Worm (Caenorhabditis elegans) whole organism, mixed stage, embryonic: Measurements from ENCODE around the gene T23F11.6.

Source experiments
- lsy-2 ChIP-seq: fragments of 150-350 bp; optimal IDR thresholded peaks from 2 replicates; lab custom pipeline; 2014; ENCODE audit warnings: missing biosample characterization, missing genetic modification characterization
- unc-39 ChIP-seq: fragments of 150-350 bp; optimal IDR thresholded peaks from 2 replicates; lab custom pipeline; 2014; ENCODE audit warnings: missing biosample characterization, missing genetic modification characterization

DNA sequence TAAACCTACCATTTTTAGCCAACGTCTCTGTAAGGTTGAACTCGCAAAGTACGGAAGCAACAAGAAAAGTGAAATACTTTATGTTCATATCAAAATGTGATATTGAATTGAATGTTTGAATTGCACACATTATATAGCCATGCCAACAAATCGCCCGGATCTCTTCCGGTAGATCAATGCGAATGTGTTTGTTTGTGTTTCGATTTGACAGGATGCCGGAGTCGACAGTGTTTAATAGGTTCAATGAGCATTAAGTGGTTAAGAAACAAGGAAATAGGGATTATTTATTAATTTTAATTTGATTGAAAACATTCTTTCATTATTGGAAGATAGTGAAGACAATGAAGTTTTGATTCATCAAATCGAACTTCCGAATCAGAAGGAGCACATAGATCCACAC is 1.5 kb downstream of the T23F11.6 start, which contains the start of gene pqn-29:
- TF ChIP-seq lsy-2 (tag; lab: Kevin White, UChicago) = no peak
- TF ChIP-seq unc-39 (tag; lab: Kevin White, UChicago) = no peak
